Fruit fly (Drosophila melanogaster) whole organism, embryonic: ENCODE data around the gene Fnta.

Experiments
- Atf3 ChIP-seq: fragments of 200-800 bp; sonication (Bioruptor generic); optimal IDR thresholded peaks from 3 replicates; lab custom pipeline; 2016; ENCODE audit warnings: missing biosample characterization, missing genetic modification characterization
- Bgb ChIP-seq: fragments of 200-800 bp; sonication (Bioruptor generic); IDR thresholded peaks from 2 replicates; pipeline ENCODE4 v1.3.6; 2022; ENCODE audit warnings: missing biosample characterization, missing genetic modification characterization; ENCODE audit not compliant: partially characterized antibody
- CG10209 ChIP-seq: fragments of 200-800 bp; sonication (Bioruptor generic); optimal IDR thresholded peaks from 3 replicates; lab custom pipeline; 2017; ENCODE audit warnings: missing biosample characterization, mild to moderate bottlenecking, missing genetic modification characterization, missing genetic modification reagents
- CG10366 ChIP-seq: fragments of 200-800 bp; sonication (Bioruptor generic); IDR thresholded peaks from 2 replicates; pipeline ENCODE4 v1.3.6; 2022; ENCODE audit warnings: missing biosample characterization, missing genetic modification characterization
- CG11560 ChIP-seq: fragments of 200-800 bp; sonication (Bioruptor generic); IDR thresholded peaks from 3 replicates; pipeline ENCODE4 v1.3.6; 2022; ENCODE audit warnings: missing biosample characterization, missing genetic modification characterization
- CG12219 ChIP-seq: fragments of 200-800 bp; sonication (Bioruptor generic); optimal IDR thresholded peaks from 3 replicates; lab custom pipeline; 2018; ENCODE audit warnings: missing biosample characterization, mild to moderate bottlenecking, missing genetic modification characterization
- CG12744 ChIP-seq: fragments of 200-800 bp; sonication (Bioruptor generic); optimal IDR thresholded peaks from 2 replicates; lab custom pipeline; 2016; ENCODE audit warnings: missing biosample characterization, missing genetic modification characterization
- CG12769 ChIP-seq: fragments of 200-800 bp; sonication (Bioruptor generic); optimal IDR thresholded peaks from 2 replicates; lab custom pipeline; 2019; ENCODE audit warnings: missing biosample characterization, mild to moderate bottlenecking, missing genetic modification characterization, moderate library complexity
- CG17802 ChIP-seq: fragments of 200-800 bp; sonication (Bioruptor generic); optimal IDR thresholded peaks from 2 replicates; lab custom pipeline; 2018; ENCODE audit warnings: missing biosample characterization, mild to moderate bottlenecking, missing genetic modification characterization, moderate library complexity
- CG2116 ChIP-seq: fragments of 200-800 bp; sonication (Bioruptor generic); optimal IDR thresholded peaks from 3 replicates; lab custom pipeline; 2018; ENCODE audit warnings: missing biosample characterization, mild to moderate bottlenecking, missing genetic modification characterization
- CG30020 ChIP-seq: fragments of 200-800 bp; optimal IDR thresholded peaks from 2 replicates; lab custom pipeline; 2019; ENCODE audit warnings: missing biosample characterization, mild to moderate bottlenecking, missing genetic modification characterization, moderate library complexity
- CG30403 ChIP-seq: fragments of 200-800 bp; sonication (Bioruptor generic); optimal IDR thresholded peaks from 3 replicates; lab custom pipeline; 2016; ENCODE audit warnings: missing biosample characterization, missing genetic modification characterization
- CG30431 ChIP-seq: fragments of 200-800 bp; sonication (Bioruptor generic); optimal IDR thresholded peaks from 2 replicates; lab custom pipeline; 2017; ENCODE audit warnings: missing biosample characterization, missing genetic modification characterization
- CG4360 ChIP-seq: fragments of 200-800 bp; sonication (Bioruptor generic); IDR thresholded peaks from 2 replicates; pipeline ENCODE4 v1.3.6; 2022; ENCODE audit warnings: missing biosample characterization, missing genetic modification characterization
- CG4404 ChIP-seq: fragments of 200-800 bp; sonication (Bioruptor generic); IDR thresholded peaks from 2 replicates; pipeline ENCODE4 v1.3.6; 2022; ENCODE audit warnings: missing biosample characterization, missing genetic modification characterization
- CG6272 ChIP-seq: fragments of 200-800 bp; sonication (Bioruptor generic); IDR thresholded peaks from 2 replicates; pipeline ENCODE4 v1.3.6; 2022; ENCODE audit warnings: missing biosample characterization, missing genetic modification characterization
- CG6765 ChIP-seq: fragments of 200-800 bp; sonication (Bioruptor generic); optimal IDR thresholded peaks from 3 replicates; lab custom pipeline; 2017; ENCODE audit warnings: missing biosample characterization, mild to moderate bottlenecking, missing genetic modification characterization
- CG7556 ChIP-seq: fragments of 200-800 bp; sonication (Bioruptor generic); optimal IDR thresholded peaks from 2 replicates; lab custom pipeline; 2017; ENCODE audit warnings: missing biosample characterization, mild to moderate bottlenecking, missing genetic modification characterization
- CG7928 ChIP-seq: fragments of 200-800 bp; sonication (Bioruptor generic); optimal IDR thresholded peaks from 2 replicates; lab custom pipeline; 2017; ENCODE audit warnings: missing biosample characterization, mild to moderate bottlenecking, missing genetic modification characterization
- CG8924 ChIP-seq: fragments of 200-800 bp; optimal IDR thresholded peaks from 3 replicates; lab custom pipeline; 2019; ENCODE audit warnings: missing biosample characterization, mild to moderate bottlenecking, missing genetic modification characterization, moderate library complexity
- CTCF ChIP-seq: fragments of 200-800 bp; sonication (Bioruptor generic); optimal IDR thresholded peaks from 2 replicates; lab custom pipeline; 2017; ENCODE audit warnings: missing biosample characterization, mild to moderate bottlenecking, missing genetic modification characterization, moderate library complexity
- Eip74EF ChIP-seq, 2 experiments: fragments of 200-800 bp in 1 of 2; fragments of >200 bp in 1 of 2; sonication (Bioruptor generic) in 1 of 2; optimal IDR thresholded peaks; 2 replicates each; lab custom pipeline; 2017 to 2019; ENCODE audit warnings: missing biosample characterization in 2 of 2, missing genetic modification characterization in 2 of 2, mild to moderate bottlenecking in 1 of 2, moderate library complexity in 1 of 2
- Elba2 ChIP-seq: fragments of 200-800 bp; sonication (Bioruptor generic); optimal IDR thresholded peaks from 3 replicates; lab custom pipeline; 2016; ENCODE audit warnings: missing biosample characterization, missing genetic modification characterization
- H15 ChIP-seq: fragments of 200-800 bp; sonication (Bioruptor generic); IDR thresholded peaks from 3 replicates; pipeline ENCODE4 v1.3.6; 2022; ENCODE audit warnings: missing biosample characterization, missing genetic modification characterization
- Hmx ChIP-seq: fragments of 200-800 bp; sonication (Bioruptor generic); optimal IDR thresholded peaks from 2 replicates; lab custom pipeline; 2016; ENCODE audit warnings: missing biosample characterization, missing genetic modification characterization
- Kr ChIP-seq: fragments of 200-800 bp; sonication (Bioruptor generic); optimal IDR thresholded peaks from 2 replicates; lab custom pipeline; 2017; ENCODE audit warnings: missing biosample characterization, mild to moderate bottlenecking, missing genetic modification characterization
- NC2β ChIP-seq: fragments of 200-800 bp; sonication (Bioruptor generic); optimal IDR thresholded peaks from 2 replicates; lab custom pipeline; 2016; ENCODE audit warnings: missing biosample characterization, missing genetic modification characterization
- Pdp1 ChIP-seq, 2 experiments: fragments of 200-800 bp; sonication (Bioruptor generic); optimal IDR thresholded peaks; 3 replicates each; lab custom pipeline; 2016; ENCODE audit warnings: missing biosample characterization in 2 of 2, missing genetic modification characterization in 2 of 2, mild to moderate bottlenecking in 1 of 2, moderate library complexity in 1 of 2
- Sin3A ChIP-seq: fragments of >200 bp; optimal IDR thresholded peaks from 2 replicates; lab custom pipeline; 2018
- Sox100B ChIP-seq: fragments of 200-800 bp; sonication (Bioruptor generic); optimal IDR thresholded peaks from 3 replicates; lab custom pipeline; 2018; ENCODE audit warnings: missing biosample characterization, mild to moderate bottlenecking, missing genetic modification characterization
- Spps ChIP-seq: fragments of 200-800 bp; sonication (Bioruptor generic); optimal IDR thresholded peaks from 2 replicates; lab custom pipeline; 2018; ENCODE audit warnings: missing biosample characterization, mild to moderate bottlenecking, missing genetic modification characterization
- Sry-β ChIP-seq: fragments of 200-800 bp; sonication (Bioruptor generic); optimal IDR thresholded peaks from 2 replicates; lab custom pipeline; 2018; ENCODE audit warnings: missing biosample characterization, mild to moderate bottlenecking, missing genetic modification characterization, moderate library complexity
- abd-A ChIP-seq: fragments of 200-800 bp; sonication (Bioruptor generic); optimal IDR thresholded peaks from 3 replicates; lab custom pipeline; 2019; ENCODE audit warnings: missing biosample characterization, mild to moderate bottlenecking, missing genetic modification characterization, moderate library complexity
- br ChIP-seq: fragments of >200 bp; optimal IDR thresholded peaks from 2 replicates; lab custom pipeline; 2017
- bsh ChIP-seq, 2 experiments: fragments of 200-800 bp; sonication (Bioruptor generic); optimal IDR thresholded peaks; 2 replicates each; lab custom pipeline; 2017 to 2018; ENCODE audit warnings: mild to moderate bottlenecking in 2 of 2, missing biosample characterization in 2 of 2, missing genetic modification characterization in 2 of 2, moderate library complexity in 1 of 2
- btn ChIP-seq: fragments of 200-800 bp; sonication (Bioruptor generic); optimal IDR thresholded peaks from 2 replicates; lab custom pipeline; 2016; ENCODE audit warnings: missing biosample characterization, missing genetic modification characterization
- dati ChIP-seq: fragments of 200-800 bp; sonication (Bioruptor generic); IDR thresholded peaks from 2 replicates; pipeline ENCODE4 v1.3.6; 2022; ENCODE audit warnings: missing biosample characterization, missing genetic modification characterization
- dmrt99B ChIP-seq: fragments of 200-800 bp; sonication (Bioruptor generic); optimal IDR thresholded peaks from 2 replicates; lab custom pipeline; 2018; ENCODE audit warnings: missing biosample characterization, mild to moderate bottlenecking, missing genetic modification characterization, moderate library complexity
- fd96Cb ChIP-seq: fragments of 200-800 bp; sonication (Bioruptor generic); optimal IDR thresholded peaks from 2 replicates; lab custom pipeline; 2018; ENCODE audit warnings: missing biosample characterization, mild to moderate bottlenecking, missing genetic modification characterization, moderate library complexity
- gsb-n ChIP-seq: fragments of 200-800 bp; sonication (Bioruptor generic); optimal IDR thresholded peaks from 3 replicates; lab custom pipeline; 2018; ENCODE audit warnings: missing biosample characterization, mild to moderate bottlenecking, missing genetic modification characterization
- ham ChIP-seq: fragments of 200-800 bp; sonication (Bioruptor generic); IDR thresholded peaks from 2 replicates; pipeline ENCODE4 v1.3.6; 2022; ENCODE audit warnings: missing biosample characterization, missing genetic modification characterization
- her ChIP-seq: fragments of 200-800 bp; sonication (Bioruptor generic); optimal IDR thresholded peaks from 2 replicates; lab custom pipeline; 2016; ENCODE audit warnings: missing biosample characterization, missing genetic modification characterization
- jigr1 ChIP-seq: fragments of 200-800 bp; sonication (Bioruptor generic); IDR thresholded peaks from 3 replicates; pipeline ENCODE4 v1.3.6; 2022; ENCODE audit warnings: missing biosample characterization, missing genetic modification characterization
- kay ChIP-seq: fragments of 200-800 bp; sonication (Bioruptor generic); optimal IDR thresholded peaks from 2 replicates; lab custom pipeline; 2016; ENCODE audit warnings: missing biosample characterization, missing genetic modification characterization
- ken ChIP-seq: fragments of 200-800 bp; sonication (Bioruptor generic); IDR thresholded peaks from 3 replicates; pipeline ENCODE4 v1.3.6; 2022; ENCODE audit warnings: missing biosample characterization, missing genetic modification characterization
- nau ChIP-seq: fragments of 200-800 bp; sonication (Bioruptor generic); optimal IDR thresholded peaks from 3 replicates; lab custom pipeline; 2017; ENCODE audit warnings: missing biosample characterization, mild to moderate bottlenecking, missing genetic modification characterization, missing genetic modification reagents
- phol ChIP-seq: fragments of 200-800 bp; sonication (Bioruptor generic); optimal IDR thresholded peaks from 3 replicates; lab custom pipeline; 2018; ENCODE audit warnings: missing biosample characterization, mild to moderate bottlenecking, missing genetic modification characterization, moderate library complexity
- pzg ChIP-seq: fragments of 200-800 bp; sonication (Bioruptor generic); optimal IDR thresholded peaks from 3 replicates; lab custom pipeline; 2018; ENCODE audit warnings: missing biosample characterization, mild to moderate bottlenecking, missing genetic modification characterization, moderate library complexity
- sna ChIP-seq: fragments of 200-800 bp; sonication (Bioruptor generic); IDR thresholded peaks from 2 replicates; pipeline ENCODE4 v1.3.6; 2022; ENCODE audit warnings: missing biosample characterization, missing genetic modification characterization; ENCODE audit not compliant: partially characterized antibody
- tll ChIP-seq, 2 experiments: fragments of 200-800 bp in 1 of 2; fragments of >200 bp in 1 of 2; sonication (Bioruptor generic) in 1 of 2; optimal IDR thresholded peaks; 2 replicates each; lab custom pipeline; 2017 to 2019; ENCODE audit warnings: missing biosample characterization in 2 of 2, missing genetic modification characterization in 2 of 2, mild to moderate bottlenecking in 1 of 2, moderate library complexity in 1 of 2
- trem ChIP-seq: fragments of 200-800 bp; optimal IDR thresholded peaks from 3 replicates; lab custom pipeline; 2019; ENCODE audit warnings: missing biosample characterization, mild to moderate bottlenecking, missing genetic modification characterization, moderate library complexity
- yki ChIP-seq: fragments of >200 bp; optimal IDR thresholded peaks from 3 replicates; lab custom pipeline; 2018
- zen ChIP-seq: fragments of 200-800 bp; sonication (Bioruptor generic); optimal IDR thresholded peaks from 3 replicates; lab custom pipeline; 2018; ENCODE audit warnings: missing biosample characterization, mild to moderate bottlenecking, missing genetic modification characterization, moderate library complexity

Gene Fnta

dm6 chr2L:4797643-4798042 lies 32.9 kb downstream of the Fnta start (continued):
- TF ChIP-seq CG7928 (GFP tag; lab: Kevin White, UChicago) (no peak), abd-A (tag; lab: Kevin White, UChicago) (no peak), zen (no peak), CG8924 (no peak), gsb-n (tag; lab: Kevin White, UChicago) (no peak), kay (no peak), her (GFP tag; lab: Kevin White, UChicago) (no peak), CG12769 (tag; lab: Kevin White, UChicago) (no peak), bsh (GFP tag; optimal IDR thresholded peaks at IDR 0.05; lab: Kevin White, UChicago) (no peak), Sin3A (lab: Kevin White, UChicago) (no peak), nau (GFP tag; lab: Kevin White, UChicago) (no peak), Hmx (GFP tag; lab: Kevin White, UChicago) (no peak), CG30431 (no peak), CG12744 (GFP tag; lab: Kevin White, UChicago) (no peak), CG11560 (tag; lab: Robert Waterston, UW) (no peak), trem (tag; lab: Kevin White, UChicago) (peak; percentile 1), Kr (GFP tag; lab: Kevin White, UChicago) (no peak), Bgb (GFP tag; lab: Robert Waterston, UW) (no peak)

- TF ChIP-seq dati (GFP tag; lab: Robert Waterston, UW) (no peak), Spps (tag; lab: Kevin White, UChicago) (no peak), jigr1 (GFP tag; lab: Robert Waterston, UW) (no peak), br (lab: Kevin White, UChicago) (no peak), H15 (GFP tag; lab: Robert Waterston, UW) (no peak), Pdp1 (GFP tag; optimal IDR thresholded peaks at IDR 0.05; lab: Kevin White, UChicago) (no peak), Atf3 (GFP tag; lab: Kevin White, UChicago) (no peak), pzg (GFP tag; lab: Kevin White, UChicago) (peak; percentile 53), yki (no peak), ham (GFP tag; lab: Robert Waterston, UW) (no peak), Eip74EF (GFP tag; optimal IDR thresholded peaks at IDR 0.05; lab: Kevin White, UChicago) (no peak), Elba2 (GFP tag; lab: Kevin White, UChicago) (no peak), NC2β (GFP tag; lab: Kevin White, UChicago) (no peak), CG12219 (GFP tag; lab: Kevin White, UChicago) (no peak), CG30020 (peak; percentile 41), CG6272 (no peak), CG17802 (tag; lab: Kevin White, UChicago) (no peak), CG10209 (GFP tag; lab: Kevin White, UChicago) (no peak), sna (GFP tag; lab: Robert Waterston, UW) (no peak), CG6765 (GFP tag; lab: Kevin White, UChicago) (no peak), ken (GFP tag; lab: Robert Waterston, UW) (no peak), btn (GFP tag; lab: Kevin White, UChicago) (no peak), CG30403 (GFP tag; lab: Kevin White, UChicago) (no peak), tll (GFP tag; optimal IDR thresholded peaks at IDR 0.05; lab: Kevin White, UChicago) (no peak), CTCF (GFP tag; lab: Kevin White, UChicago) (peak; percentile 30), phol (tag; lab: Kevin White, UChicago) (peak; percentile 14), dmrt99B (tag; lab: Kevin White, UChicago) (no peak), Sox100B (no peak), CG7556 (GFP tag; lab: Kevin White, UChicago) (no peak), CG4404 (GFP tag; lab: Robert Waterston, UW) (no peak), CG4360 (GFP tag; lab: Robert Waterston, UW) (no peak), CG2116 (GFP tag; lab: Kevin White, UChicago) (peak; percentile 25), CG10366 (GFP tag; lab: Robert Waterston, UW) (peak; percentile 73), CG12744 (GFP tag; lab: Kevin White, UChicago) (no peak), fd96Cb (no peak), Sry-β (GFP tag; lab: Kevin White, UChicago) (no peak)
Measured at dm6 chr2L:4794524-4794804, 36.0 kb downstream of the Fnta start, which contains the start of gene CG3294. Gene CG3294, plus strand, starts transcription at chr2L:4794549.
